Fruit fly (Drosophila melanogaster) whole organism, embryonic: ENCODE data around the gene CG34348.
A peak's percentile ranks its signal among the peaks of the same experiment; 100 is the strongest.

Experiments used
- Aef1 ChIP-seq: fragments of 200-800 bp; sonication (Bioruptor generic); IDR thresholded peaks from 3 replicates; pipeline ENCODE4 v1.3.6; 2022; ENCODE audit warnings: missing biosample characterization, missing genetic modification characterization
- Blimp-1 ChIP-seq: fragments of 200-800 bp; sonication (Bioruptor generic); optimal IDR thresholded peaks from 3 replicates; lab custom pipeline; 2018; ENCODE audit warnings: missing biosample characterization, missing genetic modification characterization, mild to moderate bottlenecking, moderate library complexity, missing genetic modification reagents
- CG11093 ChIP-seq: fragments of 200-800 bp; sonication (Bioruptor generic); IDR thresholded peaks from 3 replicates; pipeline ENCODE4 v1.3.6; 2022; ENCODE audit warnings: missing biosample characterization, missing genetic modification characterization
- CG11504 ChIP-seq: fragments of 200-800 bp; sonication (Bioruptor generic); optimal IDR thresholded peaks from 3 replicates; lab custom pipeline; 2019; ENCODE audit warnings: missing biosample characterization, mild to moderate bottlenecking, missing genetic modification characterization, moderate library complexity
- CG12299 ChIP-seq: fragments of 200-800 bp; sonication (Bioruptor generic); optimal IDR thresholded peaks from 2 replicates; lab custom pipeline; 2018; ENCODE audit warnings: missing biosample characterization, mild to moderate bottlenecking, missing genetic modification characterization
- CG12942 ChIP-seq: fragments of 200-800 bp; sonication (Bioruptor generic); optimal IDR thresholded peaks from 3 replicates; lab custom pipeline; 2016; ENCODE audit warnings: missing biosample characterization, missing genetic modification characterization
- CG13287 ChIP-seq: fragments of 200-800 bp; sonication (Bioruptor generic); IDR thresholded peaks from 2 replicates; pipeline ENCODE4 v1.3.6; 2022; ENCODE audit warnings: missing biosample characterization, missing genetic modification characterization; ENCODE audit not compliant: partially characterized antibody
- CG14860 ChIP-seq: fragments of 200-800 bp; sonication (Bioruptor generic); IDR thresholded peaks from 3 replicates; pipeline ENCODE4 v1.3.6; 2022; ENCODE audit warnings: missing biosample characterization, missing genetic modification characterization; ENCODE audit not compliant: partially characterized antibody
- CG15601 ChIP-seq: fragments of 200-800 bp; sonication (Bioruptor generic); optimal IDR thresholded peaks from 3 replicates; lab custom pipeline; 2019; ENCODE audit warnings: missing biosample characterization, mild to moderate bottlenecking, missing genetic modification characterization, moderate library complexity
- CG17385 ChIP-seq: fragments of 200-800 bp; sonication (Bioruptor generic); optimal IDR thresholded peaks from 3 replicates; lab custom pipeline; 2018; ENCODE audit warnings: missing biosample characterization, mild to moderate bottlenecking, missing genetic modification characterization
- CG1832 ChIP-seq: fragments of 200-800 bp; sonication (Bioruptor generic); optimal IDR thresholded peaks from 2 replicates; lab custom pipeline; 2017; ENCODE audit warnings: missing biosample characterization, mild to moderate bottlenecking, missing genetic modification characterization, inconsistent platforms
- CG18599 ChIP-seq: fragments of 200-800 bp; sonication (Bioruptor generic); optimal IDR thresholded peaks from 3 replicates; lab custom pipeline; 2017; ENCODE audit warnings: missing biosample characterization, missing genetic modification characterization, mild to moderate bottlenecking, moderate library complexity, missing genetic modification reagents
- CG2875 ChIP-seq: fragments of 200-800 bp; sonication (Bioruptor generic); optimal IDR thresholded peaks from 2 replicates; lab custom pipeline; 2017; ENCODE audit warnings: missing biosample characterization, mild to moderate bottlenecking, missing genetic modification characterization, missing genetic modification reagents
- CG32767 ChIP-seq: fragments of 200-800 bp; sonication (Bioruptor generic); IDR thresholded peaks from 2 replicates; pipeline ENCODE4 v1.3.6; 2022; ENCODE audit warnings: missing biosample characterization, missing genetic modification characterization
- CG3995 ChIP-seq: fragments of 200-800 bp; sonication (Bioruptor generic); optimal IDR thresholded peaks from 3 replicates; lab custom pipeline; 2016; ENCODE audit warnings: missing biosample characterization, missing genetic modification characterization
- CG8290 ChIP-seq, 3 experiments: fragments of 200-800 bp; sonication (Bioruptor generic); optimal IDR thresholded peaks; 2 replicates each; lab custom pipeline; 2016 to 2019; ENCODE audit warnings: missing biosample characterization in 3 of 3, missing genetic modification characterization in 3 of 3, mild to moderate bottlenecking in 2 of 3, moderate library complexity in 1 of 3
- CG9876 ChIP-seq: fragments of 200-800 bp; sonication (Bioruptor generic); optimal IDR thresholded peaks from 2 replicates; lab custom pipeline; 2016; ENCODE audit warnings: missing biosample characterization, missing genetic modification characterization
- CkIIα-i1 ChIP-seq: fragments of 200-800 bp; sonication (Bioruptor generic); IDR thresholded peaks from 2 replicates; pipeline ENCODE4 v1.3.6; 2022; ENCODE audit warnings: missing biosample characterization, missing genetic modification characterization
- Dfd ChIP-seq, 2 experiments: fragments of >200 bp; optimal IDR thresholded peaks; 2 replicates each; lab custom pipeline; 2017; ENCODE audit warnings: missing biosample characterization in 2 of 2, missing genetic modification characterization in 2 of 2
- Drgx ChIP-seq: fragments of 200-800 bp; sonication (Bioruptor generic); IDR thresholded peaks from 2 replicates; pipeline ENCODE4 v1.3.6; 2022; ENCODE audit warnings: missing biosample characterization, missing genetic modification characterization
- E2f2 ChIP-seq: fragments of 200-800 bp; sonication (Bioruptor generic); IDR thresholded peaks from 2 replicates; pipeline ENCODE4 v1.3.6; 2022; ENCODE audit warnings: missing biosample characterization, missing genetic modification characterization
- Eip74EF ChIP-seq, 2 experiments: fragments of 200-800 bp in 1 of 2; fragments of >200 bp in 1 of 2; sonication (Bioruptor generic) in 1 of 2; optimal IDR thresholded peaks; 2 replicates each; lab custom pipeline; 2017 to 2019; ENCODE audit warnings: missing biosample characterization in 2 of 2, missing genetic modification characterization in 2 of 2, mild to moderate bottlenecking in 1 of 2, moderate library complexity in 1 of 2
- Ets97D ChIP-seq: fragments of 200-800 bp; sonication (Bioruptor generic); optimal IDR thresholded peaks from 3 replicates; lab custom pipeline; 2016; ENCODE audit warnings: missing biosample characterization, missing genetic modification characterization
- Hand ChIP-seq: fragments of 200-800 bp; sonication (Bioruptor generic); optimal IDR thresholded peaks from 2 replicates; lab custom pipeline; 2017; ENCODE audit warnings: mild to moderate bottlenecking, missing biosample characterization, missing genetic modification reagents, missing genetic modification characterization
- Six4 ChIP-seq: fragments of 200-800 bp; sonication (Bioruptor generic); optimal IDR thresholded peaks from 2 replicates; lab custom pipeline; 2016; ENCODE audit warnings: missing biosample characterization, missing genetic modification characterization
- TFAM ChIP-seq: fragments of 200-800 bp; sonication (Bioruptor generic); optimal IDR thresholded peaks from 2 replicates; lab custom pipeline; 2017; ENCODE audit warnings: missing biosample characterization, missing genetic modification characterization, inconsistent platforms
- Trl ChIP-seq, 3 experiments: fragments of >200 bp in 2 of 3; fragments of 200-800 bp in 1 of 3; sonication (Bioruptor generic) in 1 of 3; optimal IDR thresholded peaks; 2 replicates in 1 of 3; 3 replicates in 2 of 3; lab custom pipeline; 2016 to 2017; ENCODE audit warnings: missing biosample characterization in 1 of 3, missing genetic modification characterization in 1 of 3
- chn ChIP-seq: fragments of 200-800 bp; sonication (Bioruptor generic); optimal IDR thresholded peaks from 2 replicates; lab custom pipeline; 2016; ENCODE audit warnings: missing biosample characterization, missing genetic modification characterization
- disco-r ChIP-seq: fragments of 200-800 bp; sonication (Bioruptor generic); optimal IDR thresholded peaks from 2 replicates; lab custom pipeline; 2016; ENCODE audit warnings: missing biosample characterization, missing genetic modification characterization
- eve ChIP-seq, 2 experiments: fragments of >200 bp; optimal IDR thresholded peaks; 2 replicates each; lab custom pipeline; 2017; ENCODE audit warnings: missing biosample characterization in 2 of 2, missing genetic modification characterization in 2 of 2
- her ChIP-seq: fragments of 200-800 bp; sonication (Bioruptor generic); optimal IDR thresholded peaks from 2 replicates; lab custom pipeline; 2016; ENCODE audit warnings: missing biosample characterization, missing genetic modification characterization
- kay ChIP-seq: fragments of 200-800 bp; sonication (Bioruptor generic); optimal IDR thresholded peaks from 2 replicates; lab custom pipeline; 2016; ENCODE audit warnings: missing biosample characterization, missing genetic modification characterization
- knrl ChIP-seq: fragments of 200-800 bp; sonication (Bioruptor generic); IDR thresholded peaks from 3 replicates; pipeline ENCODE4 v1.3.6; 2022; ENCODE audit warnings: missing biosample characterization, missing genetic modification characterization; ENCODE audit not compliant: partially characterized antibody
- lmd ChIP-seq: fragments of 200-800 bp; sonication (Bioruptor generic); IDR thresholded peaks from 2 replicates; pipeline ENCODE4 v1.3.6; 2022; ENCODE audit warnings: missing biosample characterization, missing genetic modification characterization
- luna ChIP-seq: fragments of 200-800 bp; sonication (Bioruptor generic); optimal IDR thresholded peaks from 2 replicates; lab custom pipeline; 2016; ENCODE audit warnings: missing biosample characterization, missing genetic modification characterization
- pzg ChIP-seq: fragments of 200-800 bp; sonication (Bioruptor generic); optimal IDR thresholded peaks from 3 replicates; lab custom pipeline; 2018; ENCODE audit warnings: missing biosample characterization, mild to moderate bottlenecking, missing genetic modification characterization, moderate library complexity
- rib ChIP-seq: fragments of 200-800 bp; sonication (Bioruptor generic); IDR thresholded peaks from 2 replicates; pipeline ENCODE4 v1.3.6; 2022; ENCODE audit warnings: missing biosample characterization, missing genetic modification characterization
- run ChIP-seq: fragments of 200-800 bp; sonication (Bioruptor generic); optimal IDR thresholded peaks from 3 replicates; lab custom pipeline; 2018; ENCODE audit warnings: missing biosample characterization, mild to moderate bottlenecking, missing genetic modification characterization
- schlank ChIP-seq: fragments of 200-800 bp; sonication (Bioruptor generic); optimal IDR thresholded peaks from 2 replicates; lab custom pipeline; 2018; ENCODE audit warnings: missing biosample characterization, mild to moderate bottlenecking, missing genetic modification characterization
- sens ChIP-seq: fragments of 200-800 bp; sonication (Bioruptor generic); peaks from one replicate; lab custom pipeline; 2016; ENCODE audit warnings: missing biosample characterization, missing genetic modification characterization
- shn ChIP-seq: fragments of 200-800 bp; sonication (Bioruptor generic); optimal IDR thresholded peaks from 3 replicates; lab custom pipeline; 2016; ENCODE audit warnings: missing biosample characterization, missing genetic modification characterization
- sob ChIP-seq: fragments of 200-800 bp; sonication (Bioruptor generic); IDR thresholded peaks from 2 replicates; pipeline ENCODE4 v1.3.6; 2022; ENCODE audit warnings: missing biosample characterization, missing genetic modification characterization
- sqz ChIP-seq: fragments of 200-800 bp; sonication (Bioruptor generic); optimal IDR thresholded peaks from 3 replicates; lab custom pipeline; 2018; ENCODE audit warnings: missing biosample characterization, mild to moderate bottlenecking, missing genetic modification characterization
- tgo ChIP-seq: fragments of 200-800 bp; sonication (Bioruptor generic); IDR thresholded peaks from 3 replicates; pipeline ENCODE4 v1.3.6; 2022; ENCODE audit warnings: missing biosample characterization, missing genetic modification characterization
- tio ChIP-seq: fragments of 200-800 bp; sonication (Bioruptor generic); optimal IDR thresholded peaks from 2 replicates; lab custom pipeline; 2017; ENCODE audit warnings: missing biosample characterization, missing genetic modification characterization, inconsistent platforms
- tup ChIP-seq: fragments of 200-800 bp; sonication (Bioruptor generic); optimal IDR thresholded peaks from 2 replicates; lab custom pipeline; 2016; ENCODE audit warnings: missing biosample characterization, mild to moderate bottlenecking, missing genetic modification characterization, moderate library complexity
- z ChIP-seq: fragments of 200-800 bp; sonication (Bioruptor generic); IDR thresholded peaks from 3 replicates; pipeline ENCODE4 v1.3.6; 2022; ENCODE audit warnings: missing biosample characterization, missing genetic modification characterization
- zfh2 ChIP-seq: fragments of 200-800 bp; sonication (Bioruptor generic); optimal IDR thresholded peaks from 2 replicates; lab custom pipeline; 2016; ENCODE audit warnings: missing biosample characterization, missing genetic modification characterization

The CG34348 gene

dm6 chrX:11372764-11373712 is 33.4 kb downstream of the CG34348 start (continued):
- TF ChIP-seq z (GFP tag; lab: Robert Waterston, UW) = no peak
- TF ChIP-seq CG17385 = no peak
- TF ChIP-seq Hand (GFP tag; lab: Kevin White, UChicago) = no peak
- TF ChIP-seq rib = no peak
- TF ChIP-seq pzg (GFP tag; lab: Kevin White, UChicago) = no peak
- no peak for TF ChIP-seq CG8290 (GFP tag; optimal IDR thresholded peaks at IDR 0.05; lab: Kevin White, UChicago)
- no peak for TF ChIP-seq CG8290 (tag; optimal IDR thresholded peaks at IDR 0.05; lab: Kevin White, UChicago)
- no peak for TF ChIP-seq knrl (GFP tag; lab: Robert Waterston, UW)
- 0 out of 2 replicates have a peak, but pooled peaks have one; percentile 6 for TF ChIP-seq sob (GFP tag; lab: Robert Waterston, UW)
- TF ChIP-seq CG2875 (GFP tag; lab: Kevin White, UChicago) = no peak
- TF ChIP-seq Eip74EF (GFP tag; optimal IDR thresholded peaks at IDR 0.05; lab: Kevin White, UChicago) = no peak
- no peak for TF ChIP-seq CG9876
- TF ChIP-seq CG14860 (GFP tag; lab: Robert Waterston, UW) = no peak
- no peak for TF ChIP-seq Dfd (GFP tag; optimal IDR thresholded peaks at IDR 0.05; lab: Kevin White, UChicago)
- no peak for TF ChIP-seq Ets97D
- peak; percentile 4 for TF ChIP-seq CG1832 (GFP tag; lab: Kevin White, UChicago)
- TF ChIP-seq eve (GFP tag; optimal IDR thresholded peaks at IDR 0.05; lab: Kevin White, UChicago) = no peak
- no peak for TF ChIP-seq tup (GFP tag; lab: Kevin White, UChicago)
- TF ChIP-seq run = no peak
- TF ChIP-seq sens = peak; percentile 17
- no peak for TF ChIP-seq CG3995 (GFP tag; lab: Kevin White, UChicago)
- TF ChIP-seq shn (GFP tag; lab: Kevin White, UChicago) = no peak
- no peak for TF ChIP-seq CG12299 (tag; lab: Kevin White, UChicago)
- no peak for TF ChIP-seq sqz
- no peak for TF ChIP-seq luna (GFP tag; lab: Kevin White, UChicago)
- TF ChIP-seq Aef1 (GFP tag; lab: Robert Waterston, UW) = no peak
- no peak for TF ChIP-seq CG18599 (GFP tag; lab: Kevin White, UChicago)
- no peak for TF ChIP-seq CG12942 (GFP tag; lab: Kevin White, UChicago)
- TF ChIP-seq Drgx (GFP tag; lab: Robert Waterston, UW) = peak; percentile 40; the same call in 1 of the 2 replicates
- TF ChIP-seq Six4 (GFP tag; lab: Kevin White, UChicago) = no peak
- no peak for TF ChIP-seq TFAM (GFP tag; lab: Kevin White, UChicago)
- no peak for TF ChIP-seq zfh2 (GFP tag; lab: Kevin White, UChicago)
- no peak for TF ChIP-seq CG13287 (GFP tag; lab: Robert Waterston, UW)
- TF ChIP-seq CG15601 (tag; lab: Kevin White, UChicago) = no peak
- no peak for TF ChIP-seq CG11093 (GFP tag; lab: Robert Waterston, UW)
- no peak for TF ChIP-seq disco-r
- TF ChIP-seq CG11504 (tag; lab: Kevin White, UChicago) = peak; percentile 27
- no peak for TF ChIP-seq tio (GFP tag; lab: Kevin White, UChicago)
- peak; percentile 40; the same call in 1 of the 2 replicates for TF ChIP-seq lmd (GFP tag; lab: Robert Waterston, UW)
- TF ChIP-seq E2f2 = no peak
- TF ChIP-seq tgo (GFP tag; lab: Robert Waterston, UW) = no peak
- TF ChIP-seq chn (GFP tag; lab: Kevin White, UChicago) = no peak
- no peak for TF ChIP-seq schlank (tag; lab: Kevin White, UChicago)
- TF ChIP-seq CG32767 (GFP tag; lab: Robert Waterston, UW) = no peak
- no peak for TF ChIP-seq CkIIα-i1 (GFP tag; lab: Robert Waterston, UW)
- peak; percentile 74 to 81 for TF ChIP-seq Trl (optimal IDR thresholded peaks at IDR 0.05; lab: Kevin White, UChicago)
- no peak for TF ChIP-seq Trl (GFP tag; optimal IDR thresholded peaks at IDR 0.05; lab: Kevin White, UChicago)
- no peak for TF ChIP-seq her (GFP tag; lab: Kevin White, UChicago)
- TF ChIP-seq kay = no peak
- TF ChIP-seq Blimp-1 (GFP tag; lab: Kevin White, UChicago) = no peak
